Worm (Caenorhabditis elegans): ENCODE results near the gene ZK370.6.

ZK370.6 gene

ce11 chrIII:8771851-8772250 is 28.2 kb upstream of the ZK370.6 start, which contains the start of gene K02D10.3:
Gene K02D10.3 (minus strand): TSS chrIII:8771951.
- TF ChIP-seq madf-10 (tag; optimal IDR thresholded peaks at IDR 0.05) (no peak), die-1 (tag; optimal IDR thresholded peaks at IDR 0.05) (no peak), F52B5.7 (tag; optimal IDR thresholded peaks at IDR 0.05) (no peak), pbrm-1 (GFP tag; IDR thresholded peaks at IDR 0.05) (no peak), F22D6.2 (tag; optimal IDR thresholded peaks at IDR 0.05) (no peak), cebp-1 (GFP tag; IDR thresholded peaks at IDR 0.05) (no peak), cebp-1 (tag; optimal IDR thresholded peaks at IDR 0.05) (no peak), nhr-120 (GFP tag; IDR thresholded peaks at IDR 0.05) (no peak), rec-8 (tag; optimal IDR thresholded peaks at IDR 0.05) (no peak), ZK185.1 (tag; optimal IDR thresholded peaks at IDR 0.05; ENCODE audit: poor library complexity, severe bottlenecking) (no peak)

ce11 chrIII:8771162-8771561 is 27.5 kb upstream of the ZK370.6 start, which contains the start of gene K02D10.2:
Gene K02D10.2 (minus strand): TSS chrIII:8771262.
- no peak for TF ChIP-seq hmg-20 (GFP tag; IDR thresholded peaks at IDR 0.05)
- no peak for TF ChIP-seq fkh-3 (tag; optimal IDR thresholded peaks at IDR 0.05)
- TF ChIP-seq lin-35 (GFP tag; optimal IDR thresholded peaks at IDR 0.05) = no peak
- no peak for TF ChIP-seq F33H1.4 (GFP tag; IDR thresholded peaks at IDR 0.05)
- no peak for TF ChIP-seq F10E7.11 (tag; optimal IDR thresholded peaks at IDR 0.05)
- no peak for TF ChIP-seq mel-28 (tag; optimal IDR thresholded peaks at IDR 0.05; ENCODE audit: borderline replicate concordance)
- no peak for TF ChIP-seq F57A8.1 (GFP tag; optimal IDR thresholded peaks at IDR 0.05)
- no peak for TF ChIP-seq ztf-3 (GFP tag; optimal IDR thresholded peaks at IDR 0.05)

ce11 chrIII:8770243-8770642 is 26.6 kb upstream of the ZK370.6 start:
- no peak for TF ChIP-seq F37B4.10 (GFP tag; IDR thresholded peaks at IDR 0.05)
- no peak for TF ChIP-seq mxl-1 (tag; optimal IDR thresholded peaks at IDR 0.05)
- peak; percentile 59; the same call in 1 of the 2 replicates for TF ChIP-seq lin-26 (GFP tag; IDR thresholded peaks at IDR 0.05)
- TF ChIP-seq F49E8.2 (tag; optimal IDR thresholded peaks at IDR 0.05; ENCODE audit: insufficient read depth) = no peak

- TF ChIP-seq Y79H2A.3 (GFP tag; conservative IDR thresholded peaks at IDR 0.05) = no peak
- no peak for TF ChIP-seq lir-1 (GFP tag; conservative IDR thresholded peaks at IDR 0.05)
- no peak for TF ChIP-seq F55B11.4 (tag; optimal IDR thresholded peaks at IDR 0.05; ENCODE audit: borderline replicate concordance, insufficient read depth)
- no peak for TF ChIP-seq somi-1 (GFP tag; optimal IDR thresholded peaks at IDR 0.05)
- peak; percentile 56 for TF ChIP-seq ama-1 (optimal IDR thresholded peaks at IDR 0.05)
- TF ChIP-seq ama-1 (GFP tag; optimal IDR thresholded peaks at IDR 0.05) = no peak
- TF ChIP-seq aptf-3 (GFP tag; IDR thresholded peaks at IDR 0.05) = no peak
- TF ChIP-seq nfya-2 (GFP tag; IDR thresholded peaks at IDR 0.05) = no peak
These were observed 25.6 kb upstream of the ZK370.6 start, which contains the start of gene K02D10.1 for ce11 chrIII:8769253-8769652. Gene K02D10.1 (plus strand): TSS chrIII:8769536.

- TF ChIP-seq ztf-22 (GFP tag; optimal IDR thresholded peaks at IDR 0.05) (no peak), Y79H2A.3 (GFP tag; conservative IDR thresholded peaks at IDR 0.05) (no peak), ccch-3 (GFP tag; optimal IDR thresholded peaks at IDR 0.05) (no peak), hmg-1.2 (GFP tag; IDR thresholded peaks at IDR 0.05) (peak; percentile 35; the same call in 1 of the 2 replicates), let-607 (tag; optimal IDR thresholded peaks at IDR 0.05) (peak in 1 of 2 experiments; percentile 13), lin-40 (tag; optimal IDR thresholded peaks at IDR 0.05) (peak; percentile 29), ztf-6 (GFP tag; IDR thresholded peaks at IDR 0.05) (no peak), madf-3 (GFP tag; IDR thresholded peaks at IDR 0.05) (no peak), athp-1 (tag; optimal IDR thresholded peaks at IDR 0.05) (no peak), repo-1 (tag; optimal IDR thresholded peaks at IDR 0.05) (no peak), xnd-1 (tag; optimal IDR thresholded peaks at IDR 0.05) (peak; percentile 31), snpc-1.1 (tag; optimal IDR thresholded peaks at IDR 0.05; ENCODE audit: insufficient read depth) (peak; percentile 11), egrh-3 (GFP tag; IDR thresholded peaks at IDR 0.05) (no peak), Y67H2A.10 (GFP tag; conservative IDR thresholded peaks at IDR 0.05) (no peak), nhr-27 (tag; optimal IDR thresholded peaks at IDR 0.05) (no peak)
These were observed 24.3 kb upstream of the ZK370.6 start, which contains the start of gene mtss-1 for ce11 chrIII:8767889-8768361. Gene mtss-1 (plus strand): TSS chrIII:8768311.

All from whole organism, young adult.